Fruit fly (Drosophila melanogaster): ENCODE measurements around the gene CG11504.

Gene CG11504

DNA sequence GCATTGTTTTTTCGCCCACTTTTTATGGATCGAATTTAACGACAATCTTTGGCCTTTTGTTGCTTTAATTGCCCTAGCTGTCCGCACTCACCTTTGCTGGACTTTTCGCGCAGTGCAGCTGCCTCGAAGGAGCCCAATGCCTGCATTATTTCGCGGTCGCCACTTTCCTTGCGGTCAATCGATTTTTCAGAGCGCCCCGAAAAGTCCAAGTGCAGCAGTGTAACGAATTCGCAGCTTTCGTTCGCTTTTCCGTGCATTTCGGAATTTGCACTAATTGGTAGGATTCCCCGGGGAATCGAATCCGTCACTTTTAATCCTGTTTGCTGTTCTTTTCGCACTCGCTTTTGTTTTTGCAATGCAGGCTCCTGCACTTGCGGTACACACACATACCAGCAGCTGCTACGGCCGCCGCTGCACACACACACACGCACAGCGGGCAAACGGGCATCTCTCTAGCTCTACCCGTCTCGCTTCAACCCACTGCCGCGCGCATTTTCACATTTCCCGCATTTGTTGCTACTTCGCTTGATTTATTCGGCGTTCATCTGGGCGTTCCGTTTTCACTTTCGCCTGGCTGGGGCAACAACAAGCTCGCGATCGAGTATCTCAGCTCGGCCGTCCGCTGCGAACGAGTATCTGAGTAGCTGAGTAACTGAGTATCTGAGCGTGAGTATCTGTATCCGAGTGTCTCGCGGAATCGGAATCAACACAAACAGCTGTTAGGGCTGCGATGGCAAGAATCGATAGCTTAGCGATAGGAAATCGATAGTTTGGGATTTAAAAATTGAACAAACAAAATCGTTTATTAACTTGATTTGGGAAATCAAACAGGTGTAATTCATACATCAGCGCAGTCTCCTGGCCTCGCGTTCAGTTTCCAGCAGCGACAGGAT is 24.1 kb downstream of the CG11504 start, which contains the start of gene Mgat2 (continued):
- TF ChIP-seq phol (tag; optimal IDR thresholded peaks at IDR 0.05), result no peak
- TF ChIP-seq CG7372 (GFP tag; IDR thresholded peaks at IDR 0.05), result no peak
- TF ChIP-seq HmgZ (tag; optimal IDR thresholded peaks at IDR 0.05), result peak; percentile 69
- TF ChIP-seq nmo (GFP tag; optimal IDR thresholded peaks at IDR 0.05), result no peak
- TF ChIP-seq stwl (tag; optimal IDR thresholded peaks at IDR 0.05), result peak; percentile 39
- no peak for TF ChIP-seq sim (GFP tag; IDR thresholded peaks at IDR 0.05)
- TF ChIP-seq Nf-YA (GFP tag; IDR thresholded peaks at IDR 0.05), result no peak
- no peak for TF ChIP-seq B-H1 (GFP tag; IDR thresholded peaks at IDR 0.05)
- no peak for TF ChIP-seq Bteb2 (GFP tag; optimal IDR thresholded peaks at IDR 0.05)
- no peak for TF ChIP-seq CG18476 (GFP tag; optimal IDR thresholded peaks at IDR 0.05)
- peak; percentile 79 for TF ChIP-seq Dp (GFP tag; optimal IDR thresholded peaks at IDR 0.05)
- no peak for TF ChIP-seq tx (GFP tag; optimal IDR thresholded peaks at IDR 0.05)
- peak; percentile 15; the same call in 1 of the 2 replicates for TF ChIP-seq MBD-R2 (GFP tag; IDR thresholded peaks at IDR 0.05)
- no peak for TF ChIP-seq CG17802 (tag; optimal IDR thresholded peaks at IDR 0.05)
- no peak for TF ChIP-seq CG12744 (GFP tag; optimal IDR thresholded peaks at IDR 0.05)
- TF ChIP-seq D19B (GFP tag; optimal IDR thresholded peaks at IDR 0.05), result no peak
- peak; percentile 67 for TF ChIP-seq fd64A (GFP tag; optimal IDR thresholded peaks at IDR 0.05)
- no peak for TF ChIP-seq Tbp (GFP tag; optimal IDR thresholded peaks at IDR 0.05)
- TF ChIP-seq CG7271 (tag; optimal IDR thresholded peaks at IDR 0.05), result peak; percentile 13
- TF ChIP-seq ab (GFP tag; optimal IDR thresholded peaks at IDR 0.05), result no peak
- peak; percentile 86 for TF ChIP-seq CG6791 (GFP tag; IDR thresholded peaks at IDR 0.05; ENCODE audit: partially characterized antibody)
- peak; percentile 85 for TF ChIP-seq E2f2 (GFP tag; IDR thresholded peaks at IDR 0.05)
- TF ChIP-seq CG15601 (tag; optimal IDR thresholded peaks at IDR 0.05), result peak; percentile 71
- TF ChIP-seq Fer3 (tag; optimal IDR thresholded peaks at IDR 0.05), result peak; percentile 15
- TF ChIP-seq Hr78 (GFP tag; optimal IDR thresholded peaks at IDR 0.05), result no peak
- TF ChIP-seq eyg (GFP tag; optimal IDR thresholded peaks at IDR 0.05), result peak; percentile 35
- peak; percentile 62 for TF ChIP-seq ash1 (GFP tag; optimal IDR thresholded peaks at IDR 0.05)
- no peak for TF ChIP-seq ind (GFP tag; optimal IDR thresholded peaks at IDR 0.05)
- peak; percentile 93 for TF ChIP-seq z (GFP tag; IDR thresholded peaks at IDR 0.05)
- no peak for TF ChIP-seq trh (GFP tag; optimal IDR thresholded peaks at IDR 0.05)
- TF ChIP-seq onecut (GFP tag; IDR thresholded peaks at IDR 0.05), result peak; percentile 94
- TF ChIP-seq CG14965 (GFP tag; optimal IDR thresholded peaks at IDR 0.05; ENCODE audit: borderline replicate concordance), result peak; percentile 15
- TF ChIP-seq C15 (GFP tag; IDR thresholded peaks at IDR 0.05), result no peak
- no peak for TF ChIP-seq maf-S (GFP tag; optimal IDR thresholded peaks at IDR 0.05)
- no peak for TF ChIP-seq row (GFP tag; IDR thresholded peaks at IDR 0.05)
- TF ChIP-seq gcm2 (GFP tag; optimal IDR thresholded peaks at IDR 0.05), result peak; percentile 32
- TF ChIP-seq CG17568 (GFP tag; optimal IDR thresholded peaks at IDR 0.05), result no peak
- TF ChIP-seq CG13123 (GFP tag; optimal IDR thresholded peaks at IDR 0.05), result no peak
- peak; percentile 11 for TF ChIP-seq CG13624 (GFP tag; optimal IDR thresholded peaks at IDR 0.05)
- TF ChIP-seq CG7786 (GFP tag; optimal IDR thresholded peaks at IDR 0.05), result no peak
- TF ChIP-seq Spps (tag; optimal IDR thresholded peaks at IDR 0.05), result peak; percentile 63
- TF ChIP-seq otp (GFP tag; IDR thresholded peaks at IDR 0.05), result no peak
- no peak for TF ChIP-seq schlank (tag; optimal IDR thresholded peaks at IDR 0.05)
- TF ChIP-seq Gug (GFP tag; IDR thresholded peaks at IDR 0.05), result no peak
- TF ChIP-seq fu2 (GFP tag; optimal IDR thresholded peaks at IDR 0.05), result no peak
- peak; percentile 41 for TF ChIP-seq B-H2 (GFP tag; optimal IDR thresholded peaks at IDR 0.05)
- TF ChIP-seq GATAe (GFP tag; conservative IDR thresholded peaks at IDR 0.05), result no peak
- peak; percentile 29 for TF ChIP-seq CG12659 (GFP tag; optimal IDR thresholded peaks at IDR 0.05)
- peak; percentile 66 for TF ChIP-seq CG2202 (tag; optimal IDR thresholded peaks at IDR 0.05)
